Worm (Caenorhabditis elegans): Measurements from ENCODE around the gene K07E3.2.
A peak's percentile ranks its signal among the peaks of the same experiment; 100 is the strongest.

DNA sequence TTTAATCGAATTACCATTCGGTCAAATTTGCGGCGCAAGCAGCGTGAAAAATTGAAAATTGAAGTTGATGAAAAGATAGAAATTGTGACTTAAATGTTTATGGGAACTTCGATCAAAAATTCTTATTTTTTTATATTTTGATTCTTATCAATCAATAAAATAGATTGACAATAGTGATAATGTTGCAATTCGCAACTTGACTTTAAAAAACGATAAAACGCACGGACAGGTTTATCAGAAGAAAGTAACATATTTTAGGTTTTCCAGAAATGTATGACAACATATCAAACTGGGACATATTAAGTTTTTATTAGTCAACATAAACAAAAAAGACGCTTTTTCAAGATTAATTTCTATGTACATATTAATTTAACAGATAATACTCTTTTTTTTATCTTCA lies 20.8 kb upstream of the K07E3.2 start:
- TF ChIP-seq lsy-12 (tag; optimal IDR thresholded peaks at IDR 0.05) (no peak), elt-3 (tag; optimal IDR thresholded peaks at IDR 0.05) (no peak), ztf-11 (tag; optimal IDR thresholded peaks at IDR 0.05) (no peak), pqm-1 (tag; optimal IDR thresholded peaks at IDR 0.05) (no peak), nhr-237 (tag; optimal IDR thresholded peaks at IDR 0.05) (no peak), eor-1 (tag; optimal IDR thresholded peaks at IDR 0.05) (no peak), hmg-11 (tag; optimal IDR thresholded peaks at IDR 0.05) (no peak), nhr-76 (tag; optimal IDR thresholded peaks at IDR 0.05) (no peak), nhr-23 (tag; optimal IDR thresholded peaks at IDR 0.05) (no peak), nfya-1 (tag; optimal IDR thresholded peaks at IDR 0.05; ENCODE audit: insufficient read depth) (no peak), jun-1 (tag; optimal IDR thresholded peaks at IDR 0.05) (no peak), elt-2 (tag; optimal IDR thresholded peaks at IDR 0.05) (peak; percentile 26)
